Worm (Caenorhabditis elegans): Measurements from ENCODE around the gene lit-1.

DNA sequence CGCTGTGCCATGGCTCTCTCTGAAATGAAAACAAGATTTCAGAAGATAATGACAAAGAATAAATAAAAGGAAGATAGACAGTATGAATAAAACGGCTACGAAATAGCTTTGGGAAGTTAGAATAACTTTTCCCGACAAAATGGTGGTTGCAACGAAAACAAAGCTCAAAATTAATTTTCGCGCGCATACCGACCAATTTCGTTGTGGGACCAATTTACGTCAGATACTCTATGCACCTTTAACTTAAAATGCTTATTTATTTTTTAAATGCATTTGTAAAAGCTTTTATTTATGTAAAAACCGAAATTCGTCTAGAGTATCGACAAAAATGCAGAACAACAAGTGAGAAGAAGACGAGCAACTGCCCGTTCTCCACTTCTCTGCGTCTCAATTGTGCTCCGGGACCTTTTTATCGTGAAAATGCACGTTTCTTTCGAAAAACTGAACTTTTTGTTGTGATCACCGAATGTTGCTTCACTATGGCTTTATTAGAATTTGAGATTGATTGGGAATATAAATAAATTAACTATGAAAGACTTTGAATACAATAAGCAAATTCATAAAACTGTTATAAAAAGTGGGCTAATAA, 66.4 kb downstream of the lit-1 start, which contains the start of gene rml-1:
- TF ChIP-seq ces-1 (GFP tag; optimal IDR thresholded peaks at IDR 0.05) = no peak
- TF ChIP-seq ztf-11 (tag; optimal IDR thresholded peaks at IDR 0.05) = no peak

All from whole organism, mixed stage, embryonic.